Fruit fly (Drosophila melanogaster) whole organism, embryonic: ENCODE data around the gene PIG-Q.
A peak's percentile ranks its signal among the peaks of the same experiment; 100 is the strongest.

Source experiments
- Adf1 ChIP-seq: fragments of 200-800 bp; sonication (Bioruptor generic); IDR thresholded peaks from 2 replicates; pipeline ENCODE4 v1.3.6; 2022; ENCODE audit warnings: missing biosample characterization, missing genetic modification characterization
- Blimp-1 ChIP-seq: fragments of 200-800 bp; sonication (Bioruptor generic); optimal IDR thresholded peaks from 3 replicates; lab custom pipeline; 2018; ENCODE audit warnings: missing biosample characterization, missing genetic modification characterization, mild to moderate bottlenecking, moderate library complexity, missing genetic modification reagents
- CG1024 ChIP-seq: fragments of 200-800 bp; sonication (Bioruptor generic); IDR thresholded peaks from 2 replicates; pipeline ENCODE4 v1.3.6; 2022; ENCODE audit warnings: missing biosample characterization, missing genetic modification characterization
- CG11723 ChIP-seq: fragments of 200-800 bp; sonication (Bioruptor generic); optimal IDR thresholded peaks from 2 replicates; lab custom pipeline; 2017; ENCODE audit warnings: missing biosample characterization, mild to moderate bottlenecking, missing genetic modification characterization
- CG13424 ChIP-seq: fragments of 200-800 bp; sonication (Bioruptor generic); optimal IDR thresholded peaks from 2 replicates; lab custom pipeline; 2019; ENCODE audit warnings: missing biosample characterization, mild to moderate bottlenecking, missing genetic modification characterization, moderate library complexity
- CG15011 ChIP-seq: fragments of 200-800 bp; sonication (Bioruptor generic); optimal IDR thresholded peaks from 3 replicates; lab custom pipeline; 2018; ENCODE audit warnings: missing biosample characterization, mild to moderate bottlenecking, missing genetic modification characterization
- CG15269 ChIP-seq: fragments of 200-800 bp; sonication (Bioruptor generic); optimal IDR thresholded peaks from 2 replicates; lab custom pipeline; 2018; ENCODE audit warnings: missing biosample characterization, mild to moderate bottlenecking, missing genetic modification characterization, moderate library complexity
- CG16813 ChIP-seq: fragments of 200-800 bp; sonication (Bioruptor generic); IDR thresholded peaks from 3 replicates; pipeline ENCODE4 v1.3.6; 2022; ENCODE audit warnings: missing biosample characterization, missing genetic modification characterization; ENCODE audit not compliant: partially characterized antibody
- CG18476 ChIP-seq: fragments of 200-800 bp; sonication (Bioruptor generic); optimal IDR thresholded peaks from 2 replicates; lab custom pipeline; 2016; ENCODE audit warnings: missing biosample characterization, mild to moderate bottlenecking, missing genetic modification characterization
- CG18619 ChIP-seq: fragments of 200-800 bp; sonication (Bioruptor generic); optimal IDR thresholded peaks from 3 replicates; lab custom pipeline; 2017; ENCODE audit warnings: missing biosample characterization, mild to moderate bottlenecking, missing genetic modification characterization
- CG2889 ChIP-seq: fragments of 200-800 bp; sonication (Bioruptor generic); IDR thresholded peaks from 3 replicates; pipeline ENCODE4 v1.3.6; 2022; ENCODE audit warnings: missing biosample characterization, missing genetic modification characterization
- CG30403 ChIP-seq: fragments of 200-800 bp; sonication (Bioruptor generic); optimal IDR thresholded peaks from 3 replicates; lab custom pipeline; 2016; ENCODE audit warnings: missing biosample characterization, missing genetic modification characterization
- CG31224 ChIP-seq: fragments of 200-800 bp; sonication (Bioruptor generic); IDR thresholded peaks from 2 replicates; pipeline ENCODE4 v1.3.6; 2022; ENCODE audit warnings: missing biosample characterization, missing genetic modification characterization
- CG3407 ChIP-seq: fragments of 200-800 bp; sonication (Bioruptor generic); optimal IDR thresholded peaks from 2 replicates; lab custom pipeline; 2018; ENCODE audit warnings: missing biosample characterization, mild to moderate bottlenecking, missing genetic modification characterization
- CG5180 ChIP-seq: fragments of 200-800 bp; sonication (Bioruptor generic); optimal IDR thresholded peaks from 3 replicates; lab custom pipeline; 2017; ENCODE audit warnings: missing biosample characterization, missing genetic modification characterization, mild to moderate bottlenecking, moderate library complexity, missing genetic modification reagents
- CG6254 ChIP-seq: fragments of 200-800 bp; sonication (Bioruptor generic); optimal IDR thresholded peaks from 3 replicates; lab custom pipeline; 2017; ENCODE audit warnings: mild to moderate bottlenecking, missing biosample characterization, missing genetic modification reagents, missing genetic modification characterization
- CG7745 ChIP-seq: fragments of 200-800 bp; sonication (Bioruptor generic); optimal IDR thresholded peaks from 2 replicates; lab custom pipeline; 2018; ENCODE audit warnings: missing biosample characterization, mild to moderate bottlenecking, missing genetic modification characterization, moderate library complexity
- CG8388 ChIP-seq: fragments of 200-800 bp; sonication (Bioruptor generic); optimal IDR thresholded peaks from 2 replicates; lab custom pipeline; 2019; ENCODE audit warnings: missing biosample characterization, mild to moderate bottlenecking, missing genetic modification characterization, moderate library complexity
- Doc3 ChIP-seq: fragments of 200-800 bp; sonication (Bioruptor generic); IDR thresholded peaks from 3 replicates; pipeline ENCODE4 v1.3.6; 2022; ENCODE audit warnings: missing biosample characterization, missing genetic modification characterization; ENCODE audit not compliant: partially characterized antibody
- Fer1 ChIP-seq: fragments of 200-800 bp; sonication (Bioruptor generic); optimal IDR thresholded peaks from 2 replicates; lab custom pipeline; 2017; ENCODE audit warnings: missing biosample characterization, mild to moderate bottlenecking, missing genetic modification characterization
- Fer3 ChIP-seq: fragments of 200-800 bp; sonication (Bioruptor generic); optimal IDR thresholded peaks from 2 replicates; lab custom pipeline; 2018; ENCODE audit warnings: missing biosample characterization, mild to moderate bottlenecking, missing genetic modification characterization, moderate library complexity
- GATAe ChIP-seq: fragments of 200-800 bp; sonication (Bioruptor generic); conservative IDR thresholded peaks from 2 replicates; pipeline ENCODE4 v1.3.6; 2022; ENCODE audit warnings: missing biosample characterization, missing genetic modification characterization
- HLH4C ChIP-seq: fragments of 200-800 bp; sonication (Bioruptor generic); IDR thresholded peaks from 3 replicates; pipeline ENCODE4 v1.3.6; 2022; ENCODE audit warnings: missing biosample characterization, missing genetic modification characterization; ENCODE audit not compliant: partially characterized antibody
- Lhr ChIP-seq: fragments of 200-800 bp; sonication (Bioruptor generic); optimal IDR thresholded peaks from 3 replicates; lab custom pipeline; 2017; ENCODE audit warnings: mild to moderate bottlenecking, missing biosample characterization, missing genetic modification reagents, missing genetic modification characterization
- Meics ChIP-seq: fragments of 200-800 bp; sonication (Bioruptor generic); optimal IDR thresholded peaks from 2 replicates; lab custom pipeline; 2017; ENCODE audit warnings: missing biosample characterization, mild to moderate bottlenecking, missing genetic modification characterization
- Neu2 ChIP-seq: fragments of 200-800 bp; sonication (Bioruptor generic); optimal IDR thresholded peaks from 3 replicates; lab custom pipeline; 2016; ENCODE audit warnings: missing biosample characterization, missing genetic modification characterization, borderline replicate concordance
- Oaz ChIP-seq: fragments of 200-800 bp; sonication (Bioruptor generic); IDR thresholded peaks from 2 replicates; pipeline ENCODE4 v1.3.6; 2022; ENCODE audit warnings: missing biosample characterization, missing genetic modification characterization
- Scr ChIP-seq: fragments of 200-800 bp; sonication (Bioruptor generic); IDR thresholded peaks from 2 replicates; pipeline ENCODE4 v1.3.6; 2022; ENCODE audit warnings: missing biosample characterization, missing genetic modification characterization; ENCODE audit not compliant: partially characterized antibody
- ap ChIP-seq: fragments of 200-800 bp; sonication (Bioruptor generic); IDR thresholded peaks from 2 replicates; pipeline ENCODE4 v1.3.6; 2022; ENCODE audit warnings: missing biosample characterization, missing genetic modification characterization
- ara ChIP-seq: fragments of 200-800 bp; sonication (Bioruptor generic); IDR thresholded peaks from 2 replicates; pipeline ENCODE4 v1.3.6; 2022; ENCODE audit warnings: missing biosample characterization, missing genetic modification characterization
- bab2 ChIP-seq: fragments of 200-800 bp; sonication (Bioruptor generic); optimal IDR thresholded peaks from 2 replicates; lab custom pipeline; 2016; ENCODE audit warnings: missing biosample characterization, missing genetic modification characterization
- bcd ChIP-seq: fragments of 200-800 bp; sonication (Bioruptor generic); optimal IDR thresholded peaks from 2 replicates; lab custom pipeline; 2017; ENCODE audit warnings: missing biosample characterization, mild to moderate bottlenecking, missing genetic modification characterization
- chinmo ChIP-seq: fragments of 200-800 bp; sonication (Bioruptor generic); IDR thresholded peaks from 4 replicates; pipeline ENCODE4 v1.3.6; 2022; ENCODE audit warnings: missing biosample characterization, missing genetic modification characterization; ENCODE audit not compliant: partially characterized antibody
- ci ChIP-seq: fragments of 200-800 bp; sonication (Bioruptor generic); IDR thresholded peaks from 3 replicates; pipeline ENCODE4 v1.3.6; 2022; ENCODE audit warnings: missing biosample characterization, missing genetic modification characterization
- danr ChIP-seq: fragments of 200-800 bp; sonication (Bioruptor generic); IDR thresholded peaks from 2 replicates; pipeline ENCODE4 v1.3.6; 2022; ENCODE audit warnings: missing biosample characterization, missing genetic modification characterization
- gcm ChIP-seq: fragments of 200-800 bp; sonication (Bioruptor generic); optimal IDR thresholded peaks from 2 replicates; lab custom pipeline; 2019; ENCODE audit warnings: missing biosample characterization, mild to moderate bottlenecking, missing genetic modification characterization, moderate library complexity
- lilli ChIP-seq: fragments of 200-800 bp; sonication (Bioruptor generic); optimal IDR thresholded peaks from 3 replicates; lab custom pipeline; 2016; ENCODE audit warnings: missing biosample characterization, missing genetic modification characterization
- org-1 ChIP-seq: fragments of 200-800 bp; sonication (Bioruptor generic); optimal IDR thresholded peaks from 2 replicates; lab custom pipeline; 2017; ENCODE audit warnings: missing biosample characterization, missing genetic modification characterization
- pfk ChIP-seq: fragments of 200-800 bp; sonication (Bioruptor generic); optimal IDR thresholded peaks from 2 replicates; lab custom pipeline; 2018; ENCODE audit warnings: missing biosample characterization, mild to moderate bottlenecking, missing genetic modification characterization, moderate library complexity
- pzg ChIP-seq: fragments of 200-800 bp; sonication (Bioruptor generic); optimal IDR thresholded peaks from 3 replicates; lab custom pipeline; 2018; ENCODE audit warnings: missing biosample characterization, mild to moderate bottlenecking, missing genetic modification characterization, moderate library complexity
- row ChIP-seq: fragments of 200-800 bp; sonication (Bioruptor generic); IDR thresholded peaks from 3 replicates; pipeline ENCODE4 v1.3.6; 2022; ENCODE audit warnings: missing biosample characterization, missing genetic modification characterization
- schlank ChIP-seq: fragments of 200-800 bp; sonication (Bioruptor generic); optimal IDR thresholded peaks from 2 replicates; lab custom pipeline; 2018; ENCODE audit warnings: missing biosample characterization, mild to moderate bottlenecking, missing genetic modification characterization
- sens ChIP-seq: fragments of 200-800 bp; sonication (Bioruptor generic); peaks from one replicate; lab custom pipeline; 2016; ENCODE audit warnings: missing biosample characterization, missing genetic modification characterization
- sug ChIP-seq: fragments of 200-800 bp; optimal IDR thresholded peaks from 2 replicates; lab custom pipeline; 2019; ENCODE audit warnings: missing biosample characterization, mild to moderate bottlenecking, missing genetic modification characterization, moderate library complexity
- tio ChIP-seq: fragments of 200-800 bp; sonication (Bioruptor generic); optimal IDR thresholded peaks from 2 replicates; lab custom pipeline; 2017; ENCODE audit warnings: missing biosample characterization, missing genetic modification characterization, inconsistent platforms
- tup ChIP-seq: fragments of 200-800 bp; sonication (Bioruptor generic); optimal IDR thresholded peaks from 2 replicates; lab custom pipeline; 2016; ENCODE audit warnings: missing biosample characterization, mild to moderate bottlenecking, missing genetic modification characterization, moderate library complexity
- wdn ChIP-seq: fragments of 200-800 bp; sonication (Bioruptor generic); IDR thresholded peaks from 2 replicates; pipeline ENCODE4 v1.3.6; 2022; ENCODE audit warnings: missing biosample characterization, missing genetic modification characterization
- wek ChIP-seq: fragments of 200-800 bp; sonication (Bioruptor generic); optimal IDR thresholded peaks from 3 replicates; lab custom pipeline; 2018; ENCODE audit warnings: missing biosample characterization, mild to moderate bottlenecking, missing genetic modification characterization, moderate library complexity

Gene PIG-Q

DNA sequence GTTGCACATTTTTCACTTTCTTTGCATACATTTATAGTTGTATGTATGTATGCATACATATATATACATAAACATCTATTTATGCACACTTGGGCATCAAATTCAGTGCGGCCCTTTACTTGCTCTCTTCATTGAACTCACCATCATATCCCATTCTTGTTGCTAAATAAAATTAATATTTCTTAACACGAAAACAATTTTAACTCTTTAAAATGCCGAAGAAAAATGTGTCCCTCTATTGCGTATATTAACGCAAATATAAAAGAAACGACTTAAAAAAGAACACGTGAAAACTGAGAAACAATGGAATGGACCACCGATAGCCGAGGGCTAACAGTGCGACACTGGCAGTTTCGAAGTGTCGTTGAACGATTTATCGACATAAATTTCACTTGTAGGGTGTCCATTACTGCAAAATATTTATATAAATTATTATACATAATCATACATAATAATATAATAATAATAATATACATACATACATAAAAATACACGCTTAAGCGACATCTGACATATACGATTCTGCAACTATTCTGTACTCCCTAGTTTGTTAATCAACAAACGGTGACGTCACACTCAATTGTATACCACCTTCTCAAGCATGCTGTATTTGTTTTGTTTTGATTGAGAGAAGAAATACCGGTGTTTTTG, at the start of gene PIG-Q, which contains the start of gene U2af50 (continued):
- TF ChIP-seq GATAe (GFP tag; lab: Robert Waterston, UW) (peak; percentile 71), CG16813 (peak; percentile 59), bab2 (GFP tag; lab: Kevin White, UChicago) (peak; percentile 71), danr (GFP tag; lab: Robert Waterston, UW) (no peak; the same call in 1 of the 2 replicates), wdn (GFP tag; lab: Robert Waterston, UW) (peak; percentile 85), schlank (peak; percentile 71), sug (tag; lab: Kevin White, UChicago) (peak; percentile 91), Oaz (GFP tag; lab: Robert Waterston, UW) (no peak; the same call in 1 of the 2 replicates), ap (peak; percentile 87; the same call in 1 of the 2 replicates), Meics (GFP tag; lab: Kevin White, UChicago) (peak; percentile 92), CG5180 (GFP tag; lab: Kevin White, UChicago) (no peak), CG2889 (no peak), pfk (GFP tag; lab: Kevin White, UChicago) (peak; percentile 97), wek (GFP tag; lab: Kevin White, UChicago) (peak; percentile 58), Neu2 (no peak), CG15011 (GFP tag; lab: Kevin White, UChicago) (no peak), CG30403 (GFP tag; lab: Kevin White, UChicago) (peak; percentile 87), chinmo (no peak), org-1 (GFP tag; lab: Kevin White, UChicago) (peak; percentile 84), CG6254 (peak; percentile 86), CG1024 (GFP tag; lab: Robert Waterston, UW) (peak; percentile 73; the same call in 1 of the 2 replicates), CG15269 (tag; lab: Kevin White, UChicago) (peak; percentile 95), ci (no peak; the same call in none of the 3 replicates), Doc3 (no peak), ara (GFP tag; lab: Robert Waterston, UW) (no peak; the same call in 1 of the 2 replicates), Fer1 (GFP tag; lab: Kevin White, UChicago) (peak; percentile 91), row (GFP tag; lab: Robert Waterston, UW) (peak; percentile 98), Scr (peak; percentile 57), tup (GFP tag; lab: Kevin White, UChicago) (peak; percentile 9), lilli (peak; percentile 83), gcm (GFP tag; lab: Kevin White, UChicago) (peak; percentile 92), CG3407 (GFP tag; lab: Kevin White, UChicago) (peak; percentile 81), CG11723 (GFP tag; lab: Kevin White, UChicago) (peak; percentile 87), tio (GFP tag; lab: Kevin White, UChicago) (no peak), Adf1 (GFP tag; lab: Robert Waterston, UW) (peak; percentile 63), pzg (GFP tag; lab: Kevin White, UChicago) (peak; percentile 51), CG8388 (GFP tag; lab: Kevin White, UChicago) (peak; percentile 93), Blimp-1 (GFP tag; lab: Kevin White, UChicago) (peak; percentile 90), CG7745 (tag; lab: Kevin White, UChicago) (peak; percentile 13), CG18619 (GFP tag; lab: Kevin White, UChicago) (peak; percentile 92), sens (GFP tag; lab: Kevin White, UChicago) (peak; percentile 96), CG13424 (tag; lab: Kevin White, UChicago) (peak; percentile 95), bcd (GFP tag; lab: Kevin White, UChicago) (peak; percentile 93), Lhr (GFP tag; lab: Kevin White, UChicago) (peak; percentile 67), CG31224 (GFP tag; lab: Robert Waterston, UW) (peak; percentile 86), Fer3 (peak; percentile 94), CG18476 (GFP tag; lab: Kevin White, UChicago) (peak; percentile 84), HLH4C (peak; percentile 42; the same call in 1 of the 3 replicates)
